Fruit fly (Drosophila melanogaster) whole organism, embryonic: Measurements from ENCODE around the gene CG32246.
A peak's percentile ranks its signal among the peaks of the same experiment; 100 is the strongest.

ENCODE experiments used
- Atf6 ChIP-seq: fragments of 200-800 bp; sonication (Bioruptor generic); IDR thresholded peaks from 2 replicates; pipeline ENCODE4 v1.3.6; 2022; ENCODE audit warnings: missing biosample characterization, missing genetic modification characterization
- CG10462 ChIP-seq: fragments of 200-800 bp; sonication (Bioruptor generic); optimal IDR thresholded peaks from 2 replicates; lab custom pipeline; 2016; ENCODE audit warnings: missing biosample characterization, missing genetic modification characterization
- CG12071 ChIP-seq: fragments of 200-800 bp; sonication (Bioruptor generic); optimal IDR thresholded peaks from 3 replicates; lab custom pipeline; 2018; ENCODE audit warnings: missing biosample characterization, mild to moderate bottlenecking, missing genetic modification characterization
- CG12299 ChIP-seq: fragments of 200-800 bp; sonication (Bioruptor generic); optimal IDR thresholded peaks from 2 replicates; lab custom pipeline; 2018; ENCODE audit warnings: missing biosample characterization, mild to moderate bottlenecking, missing genetic modification characterization
- CG13287 ChIP-seq: fragments of 200-800 bp; sonication (Bioruptor generic); IDR thresholded peaks from 2 replicates; pipeline ENCODE4 v1.3.6; 2022; ENCODE audit warnings: missing biosample characterization, missing genetic modification characterization; ENCODE audit not compliant: partially characterized antibody
- CG14860 ChIP-seq: fragments of 200-800 bp; sonication (Bioruptor generic); IDR thresholded peaks from 3 replicates; pipeline ENCODE4 v1.3.6; 2022; ENCODE audit warnings: missing biosample characterization, missing genetic modification characterization; ENCODE audit not compliant: partially characterized antibody
- CG15479 ChIP-seq: fragments of 200-800 bp; sonication (Bioruptor generic); optimal IDR thresholded peaks from 3 replicates; lab custom pipeline; 2019; ENCODE audit warnings: missing biosample characterization, mild to moderate bottlenecking, missing genetic modification characterization, moderate library complexity
- CG1602 ChIP-seq: fragments of 200-800 bp; sonication (Bioruptor generic); optimal IDR thresholded peaks from 3 replicates; lab custom pipeline; 2016; ENCODE audit warnings: missing biosample characterization, missing genetic modification characterization
- CG1647 ChIP-seq: fragments of 200-800 bp; sonication (Bioruptor generic); optimal IDR thresholded peaks from 3 replicates; lab custom pipeline; 2016; ENCODE audit warnings: missing biosample characterization, missing genetic modification characterization
- CG2129 ChIP-seq: fragments of 200-800 bp; sonication (Bioruptor generic); IDR thresholded peaks from 2 replicates; pipeline ENCODE4 v1.3.6; 2022; ENCODE audit warnings: missing biosample characterization, missing genetic modification characterization; ENCODE audit not compliant: partially characterized antibody
- CG2202 ChIP-seq: fragments of 200-800 bp; sonication (Bioruptor generic); optimal IDR thresholded peaks from 2 replicates; lab custom pipeline; 2018; ENCODE audit warnings: missing biosample characterization, mild to moderate bottlenecking, missing genetic modification characterization
- CG32767 ChIP-seq: fragments of 200-800 bp; sonication (Bioruptor generic); IDR thresholded peaks from 2 replicates; pipeline ENCODE4 v1.3.6; 2022; ENCODE audit warnings: missing biosample characterization, missing genetic modification characterization
- CG3726 ChIP-seq: fragments of 200-800 bp; sonication (Bioruptor generic); IDR thresholded peaks from 3 replicates; pipeline ENCODE4, ENCODE4 v1.3.6; 2022; ENCODE audit warnings: missing biosample characterization, missing genetic modification characterization
- CG5245 ChIP-seq: fragments of 200-800 bp; sonication (Bioruptor generic); optimal IDR thresholded peaks from 3 replicates; lab custom pipeline; 2016; ENCODE audit warnings: missing biosample characterization, missing genetic modification characterization
- CG5953 ChIP-seq: fragments of 200-800 bp; sonication (Bioruptor generic); IDR thresholded peaks from 2 replicates; pipeline ENCODE4 v1.3.6; 2022; ENCODE audit warnings: missing biosample characterization, missing genetic modification characterization
- CG8944 ChIP-seq: fragments of 200-800 bp; sonication (Bioruptor generic); optimal IDR thresholded peaks from 3 replicates; lab custom pipeline; 2016; ENCODE audit warnings: missing biosample characterization, missing genetic modification characterization
- CG9727 ChIP-seq: fragments of 200-800 bp; sonication (Bioruptor generic); optimal IDR thresholded peaks from 3 replicates; lab custom pipeline; 2017; ENCODE audit warnings: missing biosample characterization, mild to moderate bottlenecking, missing genetic modification characterization
- CG9797 ChIP-seq: fragments of 200-800 bp; sonication (Bioruptor generic); optimal IDR thresholded peaks from 3 replicates; lab custom pipeline; 2018; ENCODE audit warnings: missing biosample characterization, mild to moderate bottlenecking, missing genetic modification characterization
- CG9876 ChIP-seq: fragments of 200-800 bp; sonication (Bioruptor generic); optimal IDR thresholded peaks from 2 replicates; lab custom pipeline; 2016; ENCODE audit warnings: missing biosample characterization, missing genetic modification characterization
- CTCF ChIP-seq: fragments of 200-800 bp; sonication (Bioruptor generic); optimal IDR thresholded peaks from 2 replicates; lab custom pipeline; 2017; ENCODE audit warnings: missing biosample characterization, mild to moderate bottlenecking, missing genetic modification characterization, moderate library complexity
- D19A ChIP-seq: fragments of 200-800 bp; optimal IDR thresholded peaks from 3 replicates; lab custom pipeline; 2019; ENCODE audit warnings: missing biosample characterization, mild to moderate bottlenecking, missing genetic modification characterization, moderate library complexity
- Dfd ChIP-seq, 2 experiments: fragments of >200 bp; optimal IDR thresholded peaks; 2 replicates each; lab custom pipeline; 2017; ENCODE audit warnings: missing biosample characterization in 2 of 2, missing genetic modification characterization in 2 of 2
- Dip3 ChIP-seq: fragments of 200-800 bp; sonication (Bioruptor generic); optimal IDR thresholded peaks from 3 replicates; lab custom pipeline; 2016; ENCODE audit warnings: missing biosample characterization, missing genetic modification characterization
- GATAe ChIP-seq: fragments of 200-800 bp; sonication (Bioruptor generic); conservative IDR thresholded peaks from 2 replicates; pipeline ENCODE4 v1.3.6; 2022; ENCODE audit warnings: missing biosample characterization, missing genetic modification characterization
- HLH54F ChIP-seq: fragments of 200-800 bp; sonication (Bioruptor generic); optimal IDR thresholded peaks from 3 replicates; lab custom pipeline; 2016; ENCODE audit warnings: missing biosample characterization, missing genetic modification characterization
- Max ChIP-seq: fragments of 200-800 bp; sonication (Bioruptor generic); optimal IDR thresholded peaks from 2 replicates; lab custom pipeline; 2016; ENCODE audit warnings: missing biosample characterization, mild to moderate bottlenecking, missing genetic modification characterization
- NfI ChIP-seq: fragments of 200-800 bp; sonication (Bioruptor generic); optimal IDR thresholded peaks from 3 replicates; lab custom pipeline; 2018; ENCODE audit warnings: missing biosample characterization, mild to moderate bottlenecking, missing genetic modification characterization, moderate library complexity
- Optix ChIP-seq: fragments of 200-800 bp; sonication (Bioruptor generic); IDR thresholded peaks from 3 replicates; pipeline ENCODE4 v1.3.6; 2022; ENCODE audit warnings: missing biosample characterization, missing genetic modification characterization
- Rx ChIP-seq: fragments of 200-800 bp; sonication (Bioruptor generic); IDR thresholded peaks from 2 replicates; pipeline ENCODE4 v1.3.6; 2022; ENCODE audit warnings: missing biosample characterization, missing genetic modification characterization
- Sox100B ChIP-seq: fragments of 200-800 bp; sonication (Bioruptor generic); optimal IDR thresholded peaks from 3 replicates; lab custom pipeline; 2018; ENCODE audit warnings: missing biosample characterization, mild to moderate bottlenecking, missing genetic modification characterization
- TFAM ChIP-seq: fragments of 200-800 bp; sonication (Bioruptor generic); optimal IDR thresholded peaks from 2 replicates; lab custom pipeline; 2017; ENCODE audit warnings: missing biosample characterization, missing genetic modification characterization, inconsistent platforms
- ab ChIP-seq: fragments of 200-800 bp; sonication (Bioruptor generic); optimal IDR thresholded peaks from 2 replicates; lab custom pipeline; 2016; ENCODE audit warnings: missing biosample characterization, missing genetic modification characterization
- bcd ChIP-seq: fragments of 200-800 bp; sonication (Bioruptor generic); optimal IDR thresholded peaks from 2 replicates; lab custom pipeline; 2017; ENCODE audit warnings: missing biosample characterization, mild to moderate bottlenecking, missing genetic modification characterization
- dpn ChIP-seq, 2 experiments: fragments of 200-800 bp; sonication (Bioruptor generic); optimal IDR thresholded peaks; 3 replicates each; lab custom pipeline; 2016; ENCODE audit warnings: missing biosample characterization in 2 of 2, missing genetic modification characterization in 2 of 2
- dysf ChIP-seq: fragments of 200-800 bp; sonication (Bioruptor generic); IDR thresholded peaks from 3 replicates; pipeline ENCODE4 v1.3.6; 2022; ENCODE audit warnings: missing biosample characterization, missing genetic modification characterization
- en ChIP-seq: fragments of 200-800 bp; sonication (Bioruptor generic); optimal IDR thresholded peaks from 2 replicates; lab custom pipeline; 2016; ENCODE audit warnings: missing biosample characterization, missing genetic modification characterization
- fd64A ChIP-seq: fragments of 200-800 bp; sonication (Bioruptor generic); optimal IDR thresholded peaks from 3 replicates; lab custom pipeline; 2018; ENCODE audit warnings: missing biosample characterization, mild to moderate bottlenecking, missing genetic modification characterization
- jigr1 ChIP-seq: fragments of 200-800 bp; sonication (Bioruptor generic); IDR thresholded peaks from 3 replicates; pipeline ENCODE4 v1.3.6; 2022; ENCODE audit warnings: missing biosample characterization, missing genetic modification characterization
- kah ChIP-seq: fragments of 200-800 bp; sonication (Bioruptor generic); optimal IDR thresholded peaks from 2 replicates; lab custom pipeline; 2018; ENCODE audit warnings: missing biosample characterization, mild to moderate bottlenecking, missing genetic modification characterization
- lilli ChIP-seq: fragments of 200-800 bp; sonication (Bioruptor generic); optimal IDR thresholded peaks from 3 replicates; lab custom pipeline; 2016; ENCODE audit warnings: missing biosample characterization, missing genetic modification characterization
- nom ChIP-seq: fragments of 200-800 bp; sonication (Bioruptor generic); optimal IDR thresholded peaks from 2 replicates; lab custom pipeline; 2017; ENCODE audit warnings: missing biosample characterization, missing genetic modification characterization, mild to moderate bottlenecking, moderate library complexity, missing genetic modification reagents
- pan ChIP-seq, 4 experiments: fragments of >200 bp in 3 of 4; fragments of 200-800 bp in 1 of 4; sonication (Bioruptor generic) in 1 of 4; optimal IDR thresholded peaks in 3 of 4; IDR thresholded peaks in 1 of 4; 2 replicates each; pipeline versions ENCODE4 v1.3.6 to Lab custom; 2017 to 2022; ENCODE audit warnings: missing biosample characterization in 2 of 4, missing genetic modification characterization in 2 of 4, mixed read lengths in 1 of 4
- sc ChIP-seq, 3 experiments: fragments of >200 bp in 2 of 3; fragments of 200-800 bp in 1 of 3; sonication (Bioruptor generic) in 1 of 3; optimal IDR thresholded peaks; 2 replicates in 2 of 3; 3 replicates in 1 of 3; lab custom pipeline; 2017; ENCODE audit warnings: mild to moderate bottlenecking in 1 of 3, missing biosample characterization in 1 of 3, missing genetic modification characterization in 1 of 3, missing genetic modification reagents in 1 of 3
- schlank ChIP-seq: fragments of 200-800 bp; sonication (Bioruptor generic); optimal IDR thresholded peaks from 2 replicates; lab custom pipeline; 2018; ENCODE audit warnings: missing biosample characterization, mild to moderate bottlenecking, missing genetic modification characterization
- scrt ChIP-seq: fragments of 200-800 bp; sonication (Bioruptor generic); optimal IDR thresholded peaks from 2 replicates; lab custom pipeline; 2018; ENCODE audit warnings: missing biosample characterization, mild to moderate bottlenecking, missing genetic modification characterization, moderate library complexity
- slou ChIP-seq: fragments of 200-800 bp; sonication (Bioruptor generic); optimal IDR thresholded peaks from 3 replicates; lab custom pipeline; 2016; ENCODE audit warnings: missing biosample characterization, missing genetic modification characterization
- sqz ChIP-seq: fragments of 200-800 bp; sonication (Bioruptor generic); optimal IDR thresholded peaks from 3 replicates; lab custom pipeline; 2018; ENCODE audit warnings: missing biosample characterization, mild to moderate bottlenecking, missing genetic modification characterization
- tx ChIP-seq: fragments of 200-800 bp; sonication (Bioruptor generic); optimal IDR thresholded peaks from 2 replicates; lab custom pipeline; 2016; ENCODE audit warnings: missing biosample characterization, missing genetic modification characterization
- unpg ChIP-seq: fragments of 200-800 bp; sonication (Bioruptor generic); optimal IDR thresholded peaks from 3 replicates; lab custom pipeline; 2018; ENCODE audit warnings: missing biosample characterization, mild to moderate bottlenecking, missing genetic modification characterization, moderate library complexity
- wdn ChIP-seq: fragments of 200-800 bp; sonication (Bioruptor generic); IDR thresholded peaks from 2 replicates; pipeline ENCODE4 v1.3.6; 2022; ENCODE audit warnings: missing biosample characterization, missing genetic modification characterization
- zf30C ChIP-seq: fragments of 200-800 bp; sonication (Bioruptor generic); optimal IDR thresholded peaks from 3 replicates; lab custom pipeline; 2018; ENCODE audit warnings: missing biosample characterization, mild to moderate bottlenecking, missing genetic modification characterization
- zfh2 ChIP-seq: fragments of 200-800 bp; sonication (Bioruptor generic); optimal IDR thresholded peaks from 2 replicates; lab custom pipeline; 2016; ENCODE audit warnings: missing biosample characterization, missing genetic modification characterization

CG32246 gene

dm6 chr3L:4623870-4624269 is 2.9 kb downstream of the CG32246 start (continued):
- TF ChIP-seq sc (optimal IDR thresholded peaks at IDR 0.05; lab: Kevin White, UChicago) (no peak), sc (GFP tag; optimal IDR thresholded peaks at IDR 0.05; lab: Kevin White, UChicago) (no peak), pan (optimal IDR thresholded peaks at IDR 0.05; lab: Kevin White, UChicago) (no peak), pan (GFP tag; optimal IDR thresholded peaks at IDR 0.05 in 1 of 2, IDR thresholded peaks at IDR 0.05 in 1 of 2) (no peak), CG15479 (GFP tag; lab: Kevin White, UChicago) (no peak), Optix (no peak), TFAM (GFP tag; lab: Kevin White, UChicago) (no peak), lilli (GFP tag; lab: Kevin White, UChicago) (no peak), zf30C (GFP tag; lab: Kevin White, UChicago) (no peak), wdn (GFP tag; lab: Robert Waterston, UW) (no peak), zfh2 (GFP tag; lab: Kevin White, UChicago) (no peak), CG3726 (no peak), CG5953 (GFP tag; lab: Robert Waterston, UW) (no peak), fd64A (GFP tag; lab: Kevin White, UChicago) (no peak), unpg (no peak), CG8944 (GFP tag; lab: Kevin White, UChicago) (no peak), dpn (GFP tag; optimal IDR thresholded peaks at IDR 0.05; lab: Kevin White, UChicago) (peak in 1 of 2 experiments; percentile 12), CG5245 (no peak), dysf (GFP tag; lab: Robert Waterston, UW) (0 out of 3 replicates have a peak, but pooled peaks have one; percentile 8), CG12299 (tag; lab: Kevin White, UChicago) (no peak), CG1602 (GFP tag; lab: Kevin White, UChicago) (no peak), Dfd (GFP tag; optimal IDR thresholded peaks at IDR 0.05; lab: Kevin White, UChicago) (no peak), GATAe (GFP tag; lab: Robert Waterston, UW) (no peak), bcd (GFP tag; lab: Kevin White, UChicago) (no peak), CG2202 (no peak), CG9876 (GFP tag; lab: Kevin White, UChicago) (no peak), Max (GFP tag; lab: Kevin White, UChicago) (no peak), tx (GFP tag; lab: Kevin White, UChicago) (no peak), CG9727 (GFP tag; lab: Kevin White, UChicago) (no peak), CTCF (GFP tag; lab: Kevin White, UChicago) (no peak), kah (GFP tag; lab: Kevin White, UChicago) (no peak), NfI (GFP tag; lab: Kevin White, UChicago) (no peak), CG12071 (no peak), D19A (tag; lab: Kevin White, UChicago) (peak; percentile 20), CG1647 (GFP tag; lab: Kevin White, UChicago) (no peak), Dip3 (GFP tag; lab: Kevin White, UChicago) (no peak), CG14860 (GFP tag; lab: Robert Waterston, UW) (no peak), CG32767 (GFP tag; lab: Robert Waterston, UW) (no peak), Rx (GFP tag; lab: Robert Waterston, UW) (no peak), HLH54F (GFP tag; lab: Kevin White, UChicago) (no peak), CG10462 (GFP tag; lab: Kevin White, UChicago) (no peak), en (GFP tag; lab: Kevin White, UChicago) (no peak), CG2129 (GFP tag; lab: Robert Waterston, UW) (no peak), slou (GFP tag; lab: Kevin White, UChicago) (no peak), schlank (tag; lab: Kevin White, UChicago) (no peak), CG13287 (GFP tag; lab: Robert Waterston, UW) (no peak), nom (no peak), jigr1 (GFP tag; lab: Robert Waterston, UW) (no peak), scrt (no peak), Atf6 (GFP tag; lab: Robert Waterston, UW) (no peak), ab (GFP tag; lab: Kevin White, UChicago) (no peak), Sox100B (GFP tag; lab: Kevin White, UChicago) (no peak), sqz (GFP tag; lab: Kevin White, UChicago) (no peak), CG9797 (GFP tag; lab: Kevin White, UChicago) (no peak)
